Worm (Caenorhabditis elegans): ENCODE data around the gene adk-1.

The adk-1 gene

DNA sequence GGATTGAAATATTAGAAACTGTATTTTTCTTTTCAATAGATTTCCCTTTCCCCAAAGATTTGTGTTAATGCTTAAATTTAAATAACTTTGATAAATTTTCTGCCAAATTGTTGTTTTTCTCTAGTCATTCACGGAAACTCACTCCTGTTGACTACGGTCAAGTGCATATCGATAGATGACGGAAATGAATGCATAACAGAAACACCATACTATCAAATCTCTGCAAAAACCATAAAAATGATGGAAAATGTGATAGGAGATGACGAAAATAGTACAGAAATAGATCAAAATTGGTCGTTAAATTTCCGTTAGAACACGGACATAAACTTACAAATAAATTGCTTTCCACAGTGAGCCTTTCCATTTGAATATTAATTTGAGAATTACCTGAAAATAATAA, 18.4 kb upstream of the adk-1 start:
- TF ChIP-seq npax-4 (tag; optimal IDR thresholded peaks at IDR 0.05) (no peak), ceh-48 (tag; optimal IDR thresholded peaks at IDR 0.05) (no peak), K02D7.2 (tag; optimal IDR thresholded peaks at IDR 0.05) (no peak), ceh-31 (tag; optimal IDR thresholded peaks at IDR 0.05) (no peak), pros-1 (tag; optimal IDR thresholded peaks at IDR 0.05) (no peak), unc-86 (tag; optimal IDR thresholded peaks at IDR 0.05) (no peak), unc-3 (GFP tag; conservative IDR thresholded peaks at IDR 0.05) (no peak), unc-3 (tag; optimal IDR thresholded peaks at IDR 0.05) (no peak), unc-55 (GFP tag; optimal IDR thresholded peaks at IDR 0.05) (no peak), hlh-15 (tag; optimal IDR thresholded peaks at IDR 0.05) (no peak), che-1 (tag; optimal IDR thresholded peaks at IDR 0.05) (no peak), zip-5 (tag; optimal IDR thresholded peaks at IDR 0.05) (no peak), hlh-13 (GFP tag; optimal IDR thresholded peaks at IDR 0.05) (no peak), ets-4 (tag; optimal IDR thresholded peaks at IDR 0.05) (no peak), C08G9.2 (tag; optimal IDR thresholded peaks at IDR 0.05) (no peak), dmd-4 (tag; optimal IDR thresholded peaks at IDR 0.05; ENCODE audit: borderline replicate concordance) (no peak), Y22D7AL.16 (tag; optimal IDR thresholded peaks at IDR 0.05) (no peak)

DNA sequence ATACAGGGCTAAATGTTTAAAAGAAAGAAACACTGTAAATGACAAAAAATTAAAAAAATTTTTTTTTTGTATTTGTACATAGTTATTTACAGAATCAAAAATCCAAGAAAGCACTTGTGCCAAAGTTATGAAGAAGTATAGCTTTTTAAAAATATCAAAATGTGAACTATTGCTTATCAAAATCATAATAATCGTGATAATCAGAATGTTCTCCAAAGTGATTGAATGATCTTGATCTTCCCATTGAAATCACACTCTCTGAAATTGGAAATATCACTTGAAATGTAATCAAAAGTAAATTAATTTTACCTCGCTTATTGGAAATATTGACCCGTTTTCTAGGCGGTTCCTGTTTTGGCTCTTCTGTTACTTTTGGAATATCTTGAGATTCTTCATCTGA, 15.9 kb upstream of the adk-1 start:
- TF ChIP-seq pax-1 (tag; optimal IDR thresholded peaks at IDR 0.05), result no peak
- no peak for TF ChIP-seq pqm-1 (tag; optimal IDR thresholded peaks at IDR 0.05)
- no peak for TF ChIP-seq hlh-30 (tag; optimal IDR thresholded peaks at IDR 0.05; ENCODE audit: insufficient read depth)
- TF ChIP-seq lin-11 (tag; optimal IDR thresholded peaks at IDR 0.05), result no peak
- no peak for TF ChIP-seq C38D4.7 (GFP tag; optimal IDR thresholded peaks at IDR 0.05)
- TF ChIP-seq zip-5 (tag; optimal IDR thresholded peaks at IDR 0.05), result no peak
- TF ChIP-seq ref-2 (tag; optimal IDR thresholded peaks at IDR 0.05), result no peak
- TF ChIP-seq Y22D7AL.16 (tag; optimal IDR thresholded peaks at IDR 0.05), result no peak
- TF ChIP-seq nhr-232 (tag; optimal IDR thresholded peaks at IDR 0.05), result no peak
- TF ChIP-seq mec-3 (tag; optimal IDR thresholded peaks at IDR 0.05; ENCODE audit: borderline replicate concordance), result no peak
- no peak for TF ChIP-seq eyg-1 (tag; optimal IDR thresholded peaks at IDR 0.05)
- no peak for TF ChIP-seq dve-1 (tag; optimal IDR thresholded peaks at IDR 0.05)
- no peak for TF ChIP-seq elt-4 (tag; optimal IDR thresholded peaks at IDR 0.05)
- no peak for TF ChIP-seq dmd-4 (tag; optimal IDR thresholded peaks at IDR 0.05; ENCODE audit: borderline replicate concordance)
- no peak for TF ChIP-seq ceh-9 (tag; optimal IDR thresholded peaks at IDR 0.05)
- TF ChIP-seq T23F11.4 (GFP tag; optimal IDR thresholded peaks at IDR 0.05), result no peak
- TF ChIP-seq ama-1 (optimal IDR thresholded peaks at IDR 0.05), result no peak
- no peak for TF ChIP-seq hlh-13 (GFP tag; optimal IDR thresholded peaks at IDR 0.05)
- no peak for TF ChIP-seq fkh-10 (GFP tag; optimal IDR thresholded peaks at IDR 0.05)

DNA sequence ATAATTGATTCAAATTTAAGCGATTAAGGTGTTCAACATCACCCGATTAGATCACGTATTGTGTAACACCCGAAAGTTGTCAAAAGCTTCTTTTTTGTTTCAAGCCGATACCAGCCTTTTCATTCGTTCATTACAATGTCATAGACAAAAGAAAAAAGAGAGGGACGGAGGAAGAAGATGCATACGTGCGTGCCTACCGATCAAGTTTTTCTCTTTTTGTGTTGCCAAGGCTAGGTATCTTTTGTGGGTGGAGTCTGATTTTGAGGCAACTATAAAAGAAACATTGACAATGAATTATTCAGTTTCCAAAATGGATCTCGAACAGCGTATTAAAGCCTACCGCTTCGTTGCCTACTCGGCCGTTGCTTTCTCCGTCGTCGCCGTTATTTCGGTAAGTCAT, 14.6 kb upstream of the adk-1 start, which contains the start of gene col-125:
col-125 (plus strand) TSS at position 301 of the 400 bp plus-strand sequence.
- TF ChIP-seq odd-2 (tag; optimal IDR thresholded peaks at IDR 0.05), result no peak
- no peak for TF ChIP-seq ceh-2 (tag; optimal IDR thresholded peaks at IDR 0.05)
- TF ChIP-seq lin-11 (tag; optimal IDR thresholded peaks at IDR 0.05), result no peak
- TF ChIP-seq madf-2 (tag; optimal IDR thresholded peaks at IDR 0.05), result no peak
- no peak for TF ChIP-seq unc-55 (GFP tag; optimal IDR thresholded peaks at IDR 0.05)
- TF ChIP-seq ets-4 (tag; optimal IDR thresholded peaks at IDR 0.05), result no peak
- TF ChIP-seq che-1 (tag; optimal IDR thresholded peaks at IDR 0.05), result no peak
- TF ChIP-seq ceh-24 (tag; optimal IDR thresholded peaks at IDR 0.05), result no peak
- no peak for TF ChIP-seq fkh-10 (GFP tag; optimal IDR thresholded peaks at IDR 0.05)
- TF ChIP-seq unc-3 (GFP tag; conservative IDR thresholded peaks at IDR 0.05), result no peak
- no peak for TF ChIP-seq unc-3 (tag; optimal IDR thresholded peaks at IDR 0.05)
- TF ChIP-seq ceh-9 (tag; optimal IDR thresholded peaks at IDR 0.05), result no peak
- no peak for TF ChIP-seq pha-4 (tag; optimal IDR thresholded peaks at IDR 0.05)
- TF ChIP-seq ceh-6 (GFP tag; optimal IDR thresholded peaks at IDR 0.05), result no peak
- no peak for TF ChIP-seq pqm-1 (tag; optimal IDR thresholded peaks at IDR 0.05)
- TF ChIP-seq ama-1 (optimal IDR thresholded peaks at IDR 0.05), result no peak

DNA sequence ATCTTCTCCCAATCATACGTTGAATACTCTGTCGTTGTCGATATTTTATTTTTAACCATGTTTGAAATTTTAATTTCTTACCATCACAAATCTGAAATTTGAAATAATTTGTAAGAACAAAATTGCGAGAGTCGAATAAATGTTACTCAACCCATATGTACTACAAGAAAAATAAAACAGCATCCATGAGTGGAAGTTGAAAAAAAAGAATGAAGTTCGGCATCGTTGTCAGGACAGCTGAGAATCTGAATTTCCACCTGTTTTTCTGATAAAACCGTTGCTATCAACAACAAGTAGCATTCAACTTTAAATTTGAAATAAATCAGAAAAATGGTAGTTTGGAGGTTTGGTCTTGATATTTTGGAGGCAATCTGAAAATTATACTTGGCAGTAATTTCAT, 13.2 kb upstream of the adk-1 start, which contains the start of gene C29F4.3:
C29F4.3 (minus strand) TSS at position 101 of the 400 bp plus-strand sequence.
- TF ChIP-seq ceh-9 (tag; optimal IDR thresholded peaks at IDR 0.05) (no peak), K02D7.2 (tag; optimal IDR thresholded peaks at IDR 0.05) (no peak), elt-4 (tag; optimal IDR thresholded peaks at IDR 0.05) (no peak), ceh-48 (tag; optimal IDR thresholded peaks at IDR 0.05) (no peak), ref-2 (tag; optimal IDR thresholded peaks at IDR 0.05) (no peak), madf-2 (tag; optimal IDR thresholded peaks at IDR 0.05) (no peak), ahr-1 (tag; optimal IDR thresholded peaks at IDR 0.05) (no peak)

All from whole organism, late embryonic.